Worm (Caenorhabditis elegans) whole organism, mixed stage, embryonic: ENCODE results near the gene F19B10.13.

Source experiments
- blmp-1 ChIP-seq: fragments of 150-350 bp; optimal IDR thresholded peaks from 2 replicates; lab custom pipeline; 2014; ENCODE audit warnings: missing biosample characterization, missing genetic modification characterization
- ceh-83 ChIP-seq: fragments of 200-800 bp; sonication (Bioruptor generic); optimal IDR thresholded peaks from 2 replicates; lab custom pipeline; 2018; ENCODE audit warnings: mild to moderate bottlenecking, missing genetic modification characterization, missing compliant biosample characterization
- elt-1 ChIP-seq: sonication (generic microtip); optimal IDR thresholded peaks from 2 replicates; lab custom pipeline; 2017; ENCODE audit warnings: missing genetic modification characterization, mild to moderate bottlenecking, missing compliant biosample characterization, antibody characterized with exemption, moderate library complexity, borderline replicate concordance; ENCODE audit not compliant: insufficient read depth
- elt-3 ChIP-seq: fragments of 150-350 bp; optimal IDR thresholded peaks from 2 replicates; lab custom pipeline; 2014; ENCODE audit warnings: missing biosample characterization, missing genetic modification characterization
- hlh-1 ChIP-seq: fragments of 150-350 bp; optimal IDR thresholded peaks from 2 replicates; lab custom pipeline; 2014; ENCODE audit warnings: missing biosample characterization, missing genetic modification reagents, missing genetic modification characterization
- lsy-2 ChIP-seq: fragments of 150-350 bp; optimal IDR thresholded peaks from 2 replicates; lab custom pipeline; 2014; ENCODE audit warnings: missing biosample characterization, missing genetic modification characterization
- mab-5 ChIP-seq: fragments of 150-350 bp; optimal IDR thresholded peaks from 2 replicates; lab custom pipeline; 2014; ENCODE audit warnings: missing biosample characterization, missing genetic modification characterization
- nhr-237 ChIP-seq: fragments of 150-350 bp; optimal IDR thresholded peaks from 2 replicates; lab custom pipeline; 2014; ENCODE audit warnings: missing biosample characterization, missing genetic modification characterization
- pha-4 ChIP-seq: fragments of 150-350 bp; optimal IDR thresholded peaks from 2 replicates; lab custom pipeline; 2018; ENCODE audit warnings: missing biosample characterization, missing genetic modification reagents, missing genetic modification characterization
- sem-2 ChIP-seq: fragments of 200-800 bp; sonication (Bioruptor generic); optimal IDR thresholded peaks from 2 replicates; lab custom pipeline; 2018; ENCODE audit warnings: mild to moderate bottlenecking, missing genetic modification characterization, missing compliant biosample characterization
- unc-39 ChIP-seq: fragments of 150-350 bp; optimal IDR thresholded peaks from 2 replicates; lab custom pipeline; 2014; ENCODE audit warnings: missing biosample characterization, missing genetic modification characterization
- unc-62 ChIP-seq: fragments of 150-350 bp; optimal IDR thresholded peaks from 2 replicates; lab custom pipeline; 2014; ENCODE audit warnings: missing biosample characterization, missing genetic modification reagents, missing genetic modification characterization
- zip-8 ChIP-seq: fragments of 150-350 bp; optimal IDR thresholded peaks from 2 replicates; lab custom pipeline; 2014; ENCODE audit warnings: missing biosample characterization, missing genetic modification characterization

- TF ChIP-seq lsy-2: no peak
- TF ChIP-seq elt-3 (tag; lab: Kevin White, UChicago): no peak
- no peak for TF ChIP-seq unc-39
- no peak for TF ChIP-seq unc-62 (GFP tag; lab: Kevin White, UChicago)
- TF ChIP-seq nhr-237: no peak
- no peak for TF ChIP-seq pha-4 (tag; lab: Kevin White, UChicago)
- no peak for TF ChIP-seq sem-2 (GFP tag; lab: Kevin White, UChicago)
- TF ChIP-seq ceh-83 (GFP tag; lab: Kevin White, UChicago): no peak
- TF ChIP-seq elt-1 (tag; lab: Kevin White, UChicago): no peak
- TF ChIP-seq zip-8: no peak
- TF ChIP-seq hlh-1: no peak
- no peak for TF ChIP-seq mab-5 (tag; lab: Kevin White, UChicago)
- TF ChIP-seq blmp-1 (tag; lab: Kevin White, UChicago): no peak
Observed at ce11 chrII:3690646-3691045, 28.6 kb downstream of the F19B10.13 start, which contains the start of gene srx-101.
